Worm (Caenorhabditis elegans): Measurements from ENCODE around the gene ltd-1.
A peak's percentile ranks its signal among the peaks of the same experiment; 100 is the strongest.

The ltd-1 gene

ce11 chrII:8104998-8105397 is 12.4 kb upstream of the ltd-1 start, which contains the start of gene sfxn-5 (continued):
- TF ChIP-seq dmd-6 (GFP tag; IDR thresholded peaks at IDR 0.05) (no peak), T20F7.1 (GFP tag; optimal IDR thresholded peaks at IDR 0.05) (no peak), nhr-11 (tag; optimal IDR thresholded peaks at IDR 0.05) (peak; percentile 8), nhr-41 (GFP tag; IDR thresholded peaks at IDR 0.05) (no peak), tag-97 (GFP tag; IDR thresholded peaks at IDR 0.05) (no peak), dpl-1 (GFP tag; optimal IDR thresholded peaks at IDR 0.05) (no peak), lir-3 (tag; optimal IDR thresholded peaks at IDR 0.05) (no peak), hlh-11 (tag; optimal IDR thresholded peaks at IDR 0.05) (peak; percentile 45), ceh-44 (GFP tag; IDR thresholded peaks at IDR 0.05) (no peak), F10B5.3 (tag; optimal IDR thresholded peaks at IDR 0.05) (no peak), unc-62 (GFP tag; optimal IDR thresholded peaks at IDR 0.05 in 1 of 2) (peak in 1 of 2 experiments; percentile 13), unc-62 (tag; optimal IDR thresholded peaks at IDR 0.05) (no peak), zfp-3 (GFP tag; conservative IDR thresholded peaks at IDR 0.05) (no peak), zag-1 (tag; optimal IDR thresholded peaks at IDR 0.05) (no peak), nhr-111 (GFP tag; optimal IDR thresholded peaks at IDR 0.05) (no peak), F49E8.2 (tag; optimal IDR thresholded peaks at IDR 0.05; ENCODE audit: borderline replicate concordance) (no peak), lsy-2 (tag; optimal IDR thresholded peaks at IDR 0.05) (peak in 1 of 2 experiments; percentile 42), lin-13 (GFP tag; optimal IDR thresholded peaks at IDR 0.05) (no peak), daf-16 (GFP tag; optimal IDR thresholded peaks at IDR 0.05) (no peak), daf-16 (tag; optimal IDR thresholded peaks at IDR 0.05) (peak; percentile 68), hmg-1.1 (GFP tag; IDR thresholded peaks at IDR 0.05) (no peak), ceh-28 (tag; optimal IDR thresholded peaks at IDR 0.05) (no peak), mdt-29 (GFP tag; IDR thresholded peaks at IDR 0.05) (no peak), pqm-1 (tag; optimal IDR thresholded peaks at IDR 0.05) (peak; percentile 65), mes-2 (tag; optimal IDR thresholded peaks at IDR 0.05; ENCODE audit: poor library complexity, severe bottlenecking) (no peak)

ce11 chrII:8102041-8102440 is 9.5 kb upstream of the ltd-1 start, which contains the start of gene sre-2:
Gene sre-2 (minus strand): TSS chrII:8102141.
- no peak for TF ChIP-seq pha-4 (GFP tag; IDR thresholded peaks at IDR 0.05)
- no peak for TF ChIP-seq pha-4 (tag; optimal IDR thresholded peaks at IDR 0.05)
- TF ChIP-seq ceh-28 (tag; optimal IDR thresholded peaks at IDR 0.05) = no peak
- no peak for TF ChIP-seq dmd-8 (GFP tag; IDR thresholded peaks at IDR 0.05)
- no peak for TF ChIP-seq ceh-62 (tag; optimal IDR thresholded peaks at IDR 0.05)
- no peak for TF ChIP-seq nhr-11 (tag; optimal IDR thresholded peaks at IDR 0.05)
- TF ChIP-seq F37D6.2 (tag; optimal IDR thresholded peaks at IDR 0.05) = no peak
- TF ChIP-seq ctbp-1 (GFP tag; IDR thresholded peaks at IDR 0.05) = no peak
- no peak for TF ChIP-seq set-16 (GFP tag; IDR thresholded peaks at IDR 0.05)
- no peak for TF ChIP-seq zip-11 (GFP tag; IDR thresholded peaks at IDR 0.05)
- no peak for TF ChIP-seq snpc-4 (tag; optimal IDR thresholded peaks at IDR 0.05)
- TF ChIP-seq unc-62 (GFP tag; optimal IDR thresholded peaks at IDR 0.05 in 1 of 2) = no peak
- TF ChIP-seq unc-62 (tag; optimal IDR thresholded peaks at IDR 0.05) = no peak
- TF ChIP-seq lin-38 (GFP tag; IDR thresholded peaks at IDR 0.05) = no peak
- TF ChIP-seq nhr-10 (tag; optimal IDR thresholded peaks at IDR 0.05) = no peak

ce11 chrII:8099212-8099784 is 6.7 kb upstream of the ltd-1 start:
- no peak for TF ChIP-seq ztf-7 (tag; optimal IDR thresholded peaks at IDR 0.05)
- peak; percentile 59 for TF ChIP-seq nhr-25 (tag; optimal IDR thresholded peaks at IDR 0.05; ENCODE audit: borderline replicate concordance, insufficient read depth)
- TF ChIP-seq unc-62 (GFP tag; optimal IDR thresholded peaks at IDR 0.05 in 1 of 2) = peak in 1 of 2 experiments; percentile 83
- no peak for TF ChIP-seq unc-62 (tag; optimal IDR thresholded peaks at IDR 0.05)
- peak; percentile 43 for TF ChIP-seq hlh-30 (tag; optimal IDR thresholded peaks at IDR 0.05; ENCODE audit: insufficient read depth)
- no peak for TF ChIP-seq zip-2 (tag; optimal IDR thresholded peaks at IDR 0.05)
